Fruit fly (Drosophila melanogaster): Measurements from ENCODE around the gene AkhR.

Gene AkhR

dm6 chr2L:6683992-6684882, 31.7 kb downstream of the AkhR start, which contains the start of gene Nhe3 (continued):
- TF ChIP-seq CG10147 (GFP tag; optimal IDR thresholded peaks at IDR 0.05) (peak; percentile 78), CG31441 (GFP tag; IDR thresholded peaks at IDR 0.05) (no peak), CG18262 (tag; optimal IDR thresholded peaks at IDR 0.05) (peak; percentile 78), CG6813 (GFP tag; optimal IDR thresholded peaks at IDR 0.05) (peak; percentile 60), Myb (GFP tag; optimal IDR thresholded peaks at IDR 0.05) (peak; percentile 45), CG2116 (GFP tag; optimal IDR thresholded peaks at IDR 0.05) (peak; percentile 76), kah (GFP tag; optimal IDR thresholded peaks at IDR 0.05) (no peak), Ssrp (tag; optimal IDR thresholded peaks at IDR 0.05) (peak; percentile 84), CG10654 (GFP tag; optimal IDR thresholded peaks at IDR 0.05) (peak; percentile 81), Jarid2 (GFP tag; optimal IDR thresholded peaks at IDR 0.05) (peak; percentile 84), Hr39 (optimal IDR thresholded peaks at IDR 0.05) (no peak), CG7745 (tag; optimal IDR thresholded peaks at IDR 0.05) (no peak), CrebB (tag; optimal IDR thresholded peaks at IDR 0.05) (peak; percentile 65), H2.0 (GFP tag; IDR thresholded peaks at IDR 0.05) (peak; percentile 62), CG10209 (GFP tag; optimal IDR thresholded peaks at IDR 0.05) (peak; percentile 75), Ravus (GFP tag; IDR thresholded peaks at IDR 0.05) (peak; percentile 45), CG15073 (GFP tag; optimal IDR thresholded peaks at IDR 0.05) (no peak), Dek (tag; optimal IDR thresholded peaks at IDR 0.05) (peak; percentile 75), ase (GFP tag; IDR thresholded peaks at IDR 0.05) (peak; percentile 69; the same call in 1 of the 3 replicates), jumu (GFP tag; optimal IDR thresholded peaks at IDR 0.05) (peak; percentile 80), YL-1 (GFP tag; optimal IDR thresholded peaks at IDR 0.05) (peak; percentile 83), B-H1 (GFP tag; IDR thresholded peaks at IDR 0.05) (peak; percentile 68; the same call in 1 of the 3 replicates), nerfin-2 (GFP tag; IDR thresholded peaks at IDR 0.05; ENCODE audit: partially characterized antibody) (no peak), bigmax (GFP tag; optimal IDR thresholded peaks at IDR 0.05) (no peak), NfI (GFP tag; optimal IDR thresholded peaks at IDR 0.05) (peak; percentile 75), Scr (GFP tag; IDR thresholded peaks at IDR 0.05; ENCODE audit: partially characterized antibody) (peak; percentile 53), CG7987 (GFP tag; optimal IDR thresholded peaks at IDR 0.05) (no peak), CG31388 (GFP tag; optimal IDR thresholded peaks at IDR 0.05) (peak; percentile 62), CG30431 (GFP tag; optimal IDR thresholded peaks at IDR 0.05) (peak; percentile 70), tll (GFP tag; optimal IDR thresholded peaks at IDR 0.05) (no peak), Sin3A (optimal IDR thresholded peaks at IDR 0.05) (peak; percentile 67)

dm6 chr2L:6682909-6683308, 33.1 kb downstream of the AkhR start:
- no peak for TF ChIP-seq CG32772 (GFP tag; IDR thresholded peaks at IDR 0.05)
- TF ChIP-seq B-H2 (GFP tag; optimal IDR thresholded peaks at IDR 0.05) = peak; percentile 19
- TF ChIP-seq fd96Cb (tag; optimal IDR thresholded peaks at IDR 0.05) = no peak
- TF ChIP-seq Ravus (GFP tag; IDR thresholded peaks at IDR 0.05) = no peak
- no peak for TF ChIP-seq fd64A (GFP tag; optimal IDR thresholded peaks at IDR 0.05)
- TF ChIP-seq Atf-2 (GFP tag; optimal IDR thresholded peaks at IDR 0.05) = no peak
- TF ChIP-seq gce (GFP tag; IDR thresholded peaks at IDR 0.05) = no peak
- no peak for TF ChIP-seq H2.0 (GFP tag; IDR thresholded peaks at IDR 0.05)
- TF ChIP-seq wor (GFP tag; IDR thresholded peaks at IDR 0.05) = no peak
- no peak for TF ChIP-seq ewg (GFP tag; optimal IDR thresholded peaks at IDR 0.05)
- TF ChIP-seq chif (GFP tag; optimal IDR thresholded peaks at IDR 0.05) = no peak
- TF ChIP-seq otp (GFP tag; IDR thresholded peaks at IDR 0.05) = 0 out of 3 replicates have a peak, but pooled peaks have one; percentile 41
- TF ChIP-seq hb (GFP tag; IDR thresholded peaks at IDR 0.05; ENCODE audit: partially characterized antibody) = no peak
- no peak for TF ChIP-seq crc (GFP tag; optimal IDR thresholded peaks at IDR 0.05)
- no peak for TF ChIP-seq hbn (GFP tag; IDR thresholded peaks at IDR 0.05; ENCODE audit: partially characterized antibody)
- no peak for TF ChIP-seq CG12659 (GFP tag; optimal IDR thresholded peaks at IDR 0.05)
- no peak for TF ChIP-seq CG8478 (optimal IDR thresholded peaks at IDR 0.05)
- no peak for TF ChIP-seq Hsf (GFP tag; optimal IDR thresholded peaks at IDR 0.05)
- no peak for TF ChIP-seq sc (optimal IDR thresholded peaks at IDR 0.05)
- no peak for TF ChIP-seq sc (GFP tag; optimal IDR thresholded peaks at IDR 0.05)
- TF ChIP-seq prd (optimal IDR thresholded peaks at IDR 0.05) = no peak
- no peak for TF ChIP-seq prd (GFP tag; IDR thresholded peaks at IDR 0.05)

All from whole organism, embryonic.